Fruit fly (Drosophila melanogaster) whole organism, embryonic: ENCODE measurements around the gene Uvrag.

Source experiments
- Adf1 ChIP-seq: fragments of 200-800 bp; sonication (Bioruptor generic); IDR thresholded peaks from 2 replicates; pipeline ENCODE4 v1.3.6; 2022; ENCODE audit warnings: missing biosample characterization, missing genetic modification characterization
- Atf3 ChIP-seq: fragments of 200-800 bp; sonication (Bioruptor generic); optimal IDR thresholded peaks from 3 replicates; lab custom pipeline; 2016; ENCODE audit warnings: missing biosample characterization, missing genetic modification characterization
- CG17568 ChIP-seq: fragments of 200-800 bp; sonication (Bioruptor generic); optimal IDR thresholded peaks from 2 replicates; lab custom pipeline; 2018; ENCODE audit warnings: missing biosample characterization, mild to moderate bottlenecking, missing genetic modification characterization, moderate library complexity
- CG9876 ChIP-seq: fragments of 200-800 bp; sonication (Bioruptor generic); optimal IDR thresholded peaks from 2 replicates; lab custom pipeline; 2016; ENCODE audit warnings: missing biosample characterization, missing genetic modification characterization
- Drgx ChIP-seq: fragments of 200-800 bp; sonication (Bioruptor generic); IDR thresholded peaks from 2 replicates; pipeline ENCODE4 v1.3.6; 2022; ENCODE audit warnings: missing biosample characterization, missing genetic modification characterization
- Gug ChIP-seq: fragments of 200-800 bp; sonication (Bioruptor generic); IDR thresholded peaks from 4 replicates; pipeline ENCODE4 v1.3.6; 2022; ENCODE audit warnings: missing biosample characterization, missing genetic modification characterization
- Hr3 ChIP-seq: fragments of 200-800 bp; sonication (Bioruptor generic); optimal IDR thresholded peaks from 3 replicates; lab custom pipeline; 2016; ENCODE audit warnings: missing biosample characterization, missing genetic modification characterization
- br ChIP-seq: fragments of >200 bp; optimal IDR thresholded peaks from 2 replicates; lab custom pipeline; 2017
- fd3F ChIP-seq: fragments of 200-800 bp; sonication (Bioruptor generic); optimal IDR thresholded peaks from 2 replicates; lab custom pipeline; 2018; ENCODE audit warnings: missing biosample characterization, mild to moderate bottlenecking, missing genetic modification characterization, moderate library complexity
- fd96Cb ChIP-seq: fragments of 200-800 bp; sonication (Bioruptor generic); optimal IDR thresholded peaks from 2 replicates; lab custom pipeline; 2018; ENCODE audit warnings: missing biosample characterization, mild to moderate bottlenecking, missing genetic modification characterization, moderate library complexity
- ind ChIP-seq: fragments of 200-800 bp; sonication (Bioruptor generic); optimal IDR thresholded peaks from 3 replicates; lab custom pipeline; 2016; ENCODE audit warnings: missing biosample characterization, missing genetic modification characterization
- trem ChIP-seq: fragments of 200-800 bp; optimal IDR thresholded peaks from 3 replicates; lab custom pipeline; 2019; ENCODE audit warnings: missing biosample characterization, mild to moderate bottlenecking, missing genetic modification characterization, moderate library complexity
- vfl ChIP-seq: fragments of 200-800 bp; sonication (Bioruptor generic); optimal IDR thresholded peaks from 2 replicates; lab custom pipeline; 2016; ENCODE audit warnings: missing biosample characterization, missing genetic modification characterization

dm6 chr2L:13332736-13333135, 46.2 kb downstream of the Uvrag start:
- TF ChIP-seq Gug (no peak), fd96Cb (tag; lab: Kevin White, UChicago) (no peak), Adf1 (GFP tag; lab: Robert Waterston, UW) (no peak), CG17568 (GFP tag; lab: Kevin White, UChicago) (no peak), Atf3 (GFP tag; lab: Kevin White, UChicago) (no peak), trem (tag; lab: Kevin White, UChicago) (no peak), br (lab: Kevin White, UChicago) (no peak), CG9876 (no peak), Drgx (GFP tag; lab: Robert Waterston, UW) (no peak), fd3F (no peak), ind (GFP tag; lab: Kevin White, UChicago) (no peak), vfl (GFP tag; lab: Kevin White, UChicago) (no peak), Hr3 (GFP tag; lab: Kevin White, UChicago) (no peak)
